Fruit fly (Drosophila melanogaster) whole organism, embryonic: ENCODE results near the gene CG3078.
A peak's percentile ranks its signal among the peaks of the same experiment; 100 is the strongest.

Experiments used
- BEAF-32 ChIP-seq: fragments of 200-800 bp; sonication (Bioruptor generic); optimal IDR thresholded peaks from 3 replicates; lab custom pipeline; 2017; ENCODE audit warnings: missing biosample characterization, missing genetic modification characterization, mild to moderate bottlenecking, moderate library complexity, missing genetic modification reagents
- CG11398 ChIP-seq: fragments of 200-800 bp; sonication (Bioruptor generic); optimal IDR thresholded peaks from 2 replicates; lab custom pipeline; 2016; ENCODE audit warnings: missing biosample characterization, missing genetic modification characterization
- CG12236 ChIP-seq: fragments of 200-800 bp; sonication (Bioruptor generic); optimal IDR thresholded peaks from 2 replicates; lab custom pipeline; 2016; ENCODE audit warnings: missing biosample characterization, missing genetic modification characterization
- CG13424 ChIP-seq: fragments of 200-800 bp; sonication (Bioruptor generic); optimal IDR thresholded peaks from 2 replicates; lab custom pipeline; 2019; ENCODE audit warnings: missing biosample characterization, mild to moderate bottlenecking, missing genetic modification characterization, moderate library complexity
- CG13894 ChIP-seq: fragments of 200-800 bp; sonication (Bioruptor generic); optimal IDR thresholded peaks from 3 replicates; lab custom pipeline; 2018; ENCODE audit warnings: missing biosample characterization, mild to moderate bottlenecking, missing genetic modification characterization, moderate library complexity
- CG15601 ChIP-seq: fragments of 200-800 bp; sonication (Bioruptor generic); optimal IDR thresholded peaks from 3 replicates; lab custom pipeline; 2019; ENCODE audit warnings: missing biosample characterization, mild to moderate bottlenecking, missing genetic modification characterization, moderate library complexity
- CG17361 ChIP-seq: fragments of 200-800 bp; sonication (Bioruptor generic); IDR thresholded peaks from 3 replicates; pipeline ENCODE4 v1.3.6; 2022; ENCODE audit warnings: missing biosample characterization, missing genetic modification characterization
- CG17612 ChIP-seq: fragments of 200-800 bp; sonication (Bioruptor generic); IDR thresholded peaks from 2 replicates; pipeline ENCODE4 v1.3.6; 2022; ENCODE audit warnings: missing biosample characterization, missing genetic modification characterization
- CG18011 ChIP-seq: fragments of 200-800 bp; sonication (Bioruptor generic); optimal IDR thresholded peaks from 2 replicates; lab custom pipeline; 2017; ENCODE audit warnings: missing biosample characterization, missing genetic modification characterization, mild to moderate bottlenecking, moderate library complexity, missing genotype
- CG18764 ChIP-seq: fragments of 200-800 bp; sonication (Bioruptor generic); optimal IDR thresholded peaks from 3 replicates; lab custom pipeline; 2016; ENCODE audit warnings: missing biosample characterization, missing genetic modification characterization
- CG2678 ChIP-seq: fragments of 200-800 bp; sonication (Bioruptor generic); optimal IDR thresholded peaks from 3 replicates; lab custom pipeline; 2019; ENCODE audit warnings: missing biosample characterization, mild to moderate bottlenecking, missing genetic modification characterization, moderate library complexity
- CG2712 ChIP-seq: fragments of 200-800 bp; optimal IDR thresholded peaks from 3 replicates; lab custom pipeline; 2019; ENCODE audit warnings: missing biosample characterization, mild to moderate bottlenecking, missing genetic modification characterization, moderate library complexity
- CG30020 ChIP-seq: fragments of 200-800 bp; optimal IDR thresholded peaks from 2 replicates; lab custom pipeline; 2019; ENCODE audit warnings: missing biosample characterization, mild to moderate bottlenecking, missing genetic modification characterization, moderate library complexity
- CG3163 ChIP-seq: fragments of 200-800 bp; sonication (Bioruptor generic); optimal IDR thresholded peaks from 3 replicates; lab custom pipeline; 2016; ENCODE audit warnings: missing biosample characterization, missing genetic modification characterization
- CG4328 ChIP-seq: fragments of 200-800 bp; sonication (Bioruptor generic); optimal IDR thresholded peaks from 3 replicates; lab custom pipeline; 2017; ENCODE audit warnings: missing biosample characterization, missing genetic modification reagents, missing genetic modification characterization
- CG4854 ChIP-seq: fragments of 200-800 bp; sonication (Bioruptor generic); optimal IDR thresholded peaks from 2 replicates; lab custom pipeline; 2016; ENCODE audit warnings: missing biosample characterization, missing genetic modification characterization, inconsistent platforms
- CG5953 ChIP-seq: fragments of 200-800 bp; sonication (Bioruptor generic); IDR thresholded peaks from 2 replicates; pipeline ENCODE4 v1.3.6; 2022; ENCODE audit warnings: missing biosample characterization, missing genetic modification characterization
- CG6254 ChIP-seq: fragments of 200-800 bp; sonication (Bioruptor generic); optimal IDR thresholded peaks from 3 replicates; lab custom pipeline; 2017; ENCODE audit warnings: mild to moderate bottlenecking, missing biosample characterization, missing genetic modification reagents, missing genetic modification characterization
- CG7372 ChIP-seq: fragments of 200-800 bp; sonication (Bioruptor generic); IDR thresholded peaks from 2 replicates; pipeline ENCODE4 v1.3.6; 2022; ENCODE audit warnings: missing biosample characterization, missing genetic modification characterization
- CG8089 ChIP-seq: fragments of 200-800 bp; sonication (Bioruptor generic); optimal IDR thresholded peaks from 3 replicates; lab custom pipeline; 2016; ENCODE audit warnings: missing biosample characterization, missing genetic modification characterization
- CG9727 ChIP-seq: fragments of 200-800 bp; sonication (Bioruptor generic); optimal IDR thresholded peaks from 3 replicates; lab custom pipeline; 2017; ENCODE audit warnings: missing biosample characterization, mild to moderate bottlenecking, missing genetic modification characterization
- CHES-1-like ChIP-seq: fragments of 200-800 bp; sonication (Bioruptor generic); optimal IDR thresholded peaks from 2 replicates; lab custom pipeline; 2016; ENCODE audit warnings: missing biosample characterization, missing genetic modification characterization
- CrebB ChIP-seq: fragments of 200-800 bp; sonication (Bioruptor generic); optimal IDR thresholded peaks from 3 replicates; lab custom pipeline; 2018; ENCODE audit warnings: missing biosample characterization, mild to moderate bottlenecking, missing genetic modification characterization
- Dip3 ChIP-seq: fragments of 200-800 bp; sonication (Bioruptor generic); optimal IDR thresholded peaks from 3 replicates; lab custom pipeline; 2016; ENCODE audit warnings: missing biosample characterization, missing genetic modification characterization
- HLHmδ ChIP-seq: fragments of 200-800 bp; sonication (Bioruptor generic); optimal IDR thresholded peaks from 2 replicates; lab custom pipeline; 2018; ENCODE audit warnings: missing biosample characterization, mild to moderate bottlenecking, missing genetic modification characterization, moderate library complexity
- Hsf ChIP-seq: fragments of 200-800 bp; sonication (Bioruptor generic); optimal IDR thresholded peaks from 3 replicates; lab custom pipeline; 2016; ENCODE audit warnings: missing biosample characterization, missing genetic modification characterization
- MESR4 ChIP-seq: fragments of 200-800 bp; sonication (Bioruptor generic); optimal IDR thresholded peaks from 2 replicates; lab custom pipeline; 2018; ENCODE audit warnings: missing biosample characterization, mild to moderate bottlenecking, missing genetic modification characterization, moderate library complexity
- NFAT ChIP-seq: fragments of 200-800 bp; sonication (Bioruptor generic); IDR thresholded peaks from 2 replicates; pipeline ENCODE4 v1.3.6; 2022; ENCODE audit warnings: missing biosample characterization, missing genetic modification characterization
- corto ChIP-seq: fragments of 200-800 bp; sonication (Bioruptor generic); optimal IDR thresholded peaks from 2 replicates; lab custom pipeline; 2016; ENCODE audit warnings: missing biosample characterization, mild to moderate bottlenecking, missing genetic modification characterization, moderate library complexity
- fd3F ChIP-seq: fragments of 200-800 bp; sonication (Bioruptor generic); optimal IDR thresholded peaks from 2 replicates; lab custom pipeline; 2018; ENCODE audit warnings: missing biosample characterization, mild to moderate bottlenecking, missing genetic modification characterization, moderate library complexity
- fu2 ChIP-seq: fragments of 200-800 bp; sonication (Bioruptor generic); optimal IDR thresholded peaks from 2 replicates; lab custom pipeline; 2016; ENCODE audit warnings: missing biosample characterization, missing genetic modification characterization
- gcm2 ChIP-seq: fragments of 200-800 bp; sonication (Bioruptor generic); optimal IDR thresholded peaks from 2 replicates; lab custom pipeline; 2016; ENCODE audit warnings: missing biosample characterization, missing genetic modification characterization
- gro ChIP-seq: fragments of 200-800 bp; sonication (Bioruptor generic); optimal IDR thresholded peaks from 2 replicates; lab custom pipeline; 2016; ENCODE audit warnings: missing biosample characterization, missing genetic modification characterization
- jigr1 ChIP-seq: fragments of 200-800 bp; sonication (Bioruptor generic); IDR thresholded peaks from 3 replicates; pipeline ENCODE4 v1.3.6; 2022; ENCODE audit warnings: missing biosample characterization, missing genetic modification characterization
- kni ChIP-seq: fragments of 200-800 bp; sonication (Bioruptor generic); optimal IDR thresholded peaks from 3 replicates; lab custom pipeline; 2017; ENCODE audit warnings: mild to moderate bottlenecking, missing biosample characterization, missing genetic modification reagents, missing genetic modification characterization
- lbe ChIP-seq: fragments of 200-800 bp; sonication (Bioruptor generic); optimal IDR thresholded peaks from 2 replicates; lab custom pipeline; 2016; ENCODE audit warnings: missing biosample characterization, mild to moderate bottlenecking, missing genetic modification characterization
- lov ChIP-seq, 2 experiments: fragments of 200-800 bp in 1 of 2; fragments of >200 bp in 1 of 2; sonication (Bioruptor generic) in 1 of 2; IDR thresholded peaks in 1 of 2; optimal IDR thresholded peaks in 1 of 2; 2 replicates in 1 of 2; 3 replicates in 1 of 2; pipeline versions ENCODE4 v1.3.6 to Lab custom; 2017 to 2022; ENCODE audit warnings: missing biosample characterization in 1 of 2, missing genetic modification characterization in 1 of 2
- nom ChIP-seq: fragments of 200-800 bp; sonication (Bioruptor generic); optimal IDR thresholded peaks from 2 replicates; lab custom pipeline; 2017; ENCODE audit warnings: missing biosample characterization, missing genetic modification characterization, mild to moderate bottlenecking, moderate library complexity, missing genetic modification reagents
- pan ChIP-seq, 4 experiments: fragments of >200 bp in 3 of 4; fragments of 200-800 bp in 1 of 4; sonication (Bioruptor generic) in 1 of 4; optimal IDR thresholded peaks in 3 of 4; IDR thresholded peaks in 1 of 4; 2 replicates each; pipeline versions ENCODE4 v1.3.6 to Lab custom; 2017 to 2022; ENCODE audit warnings: missing biosample characterization in 2 of 4, missing genetic modification characterization in 2 of 4, mixed read lengths in 1 of 4
- pum ChIP-seq: fragments of 200-800 bp; sonication (Bioruptor generic); optimal IDR thresholded peaks from 2 replicates; lab custom pipeline; 2016; ENCODE audit warnings: missing biosample characterization, missing genetic modification characterization
- salm ChIP-seq: fragments of 200-800 bp; sonication (Bioruptor generic); optimal IDR thresholded peaks from 2 replicates; lab custom pipeline; 2018; ENCODE audit warnings: missing biosample characterization, mild to moderate bottlenecking, missing genetic modification characterization
- schlank ChIP-seq: fragments of 200-800 bp; sonication (Bioruptor generic); optimal IDR thresholded peaks from 2 replicates; lab custom pipeline; 2018; ENCODE audit warnings: missing biosample characterization, mild to moderate bottlenecking, missing genetic modification characterization
- shn ChIP-seq: fragments of 200-800 bp; sonication (Bioruptor generic); optimal IDR thresholded peaks from 3 replicates; lab custom pipeline; 2016; ENCODE audit warnings: missing biosample characterization, missing genetic modification characterization
- sug ChIP-seq: fragments of 200-800 bp; optimal IDR thresholded peaks from 2 replicates; lab custom pipeline; 2019; ENCODE audit warnings: missing biosample characterization, mild to moderate bottlenecking, missing genetic modification characterization, moderate library complexity
- vfl ChIP-seq: fragments of 200-800 bp; sonication (Bioruptor generic); optimal IDR thresholded peaks from 2 replicates; lab custom pipeline; 2016; ENCODE audit warnings: missing biosample characterization, missing genetic modification characterization
- zen2 ChIP-seq: fragments of 200-800 bp; sonication (Bioruptor generic); IDR thresholded peaks from 3 replicates; pipeline ENCODE4 v1.3.6; 2022; ENCODE audit warnings: missing biosample characterization, missing genetic modification characterization; ENCODE audit not compliant: partially characterized antibody
- zfh1 ChIP-seq: fragments of 200-800 bp; sonication (Bioruptor generic); IDR thresholded peaks from 3 replicates; pipeline ENCODE4 v1.3.6; 2022; ENCODE audit warnings: missing biosample characterization, missing genetic modification characterization

The CG3078 gene

dm6 chrX:2294474-2295434 lies 35.1 kb upstream of the CG3078 start (continued):
- TF ChIP-seq CG13894 (tag; lab: Kevin White, UChicago) = no peak
- peak; percentile 27 for TF ChIP-seq CG8089 (GFP tag; lab: Kevin White, UChicago)
- TF ChIP-seq CrebB (tag; lab: Kevin White, UChicago) = no peak
- TF ChIP-seq BEAF-32 = no peak
- TF ChIP-seq sug (tag; lab: Kevin White, UChicago) = no peak
- no peak for TF ChIP-seq schlank (tag; lab: Kevin White, UChicago)
- no peak for TF ChIP-seq nom
- TF ChIP-seq CG6254 (GFP tag; lab: Kevin White, UChicago) = peak; percentile 43
- no peak for TF ChIP-seq HLHmδ
- no peak for TF ChIP-seq jigr1
- TF ChIP-seq CG7372 (GFP tag; lab: Robert Waterston, UW) = no peak
- no peak for TF ChIP-seq shn (GFP tag; lab: Kevin White, UChicago)
- no peak for TF ChIP-seq gcm2
- TF ChIP-seq CG2678 (tag; lab: Kevin White, UChicago) = peak; percentile 21
- peak; percentile 47; the same call in 1 of the 3 replicates for TF ChIP-seq zfh1 (GFP tag; lab: Robert Waterston, UW)
- TF ChIP-seq CG9727 = no peak
- no peak for TF ChIP-seq zen2 (GFP tag; lab: Robert Waterston, UW)
- peak; percentile 45 for TF ChIP-seq CG4328 (GFP tag; lab: Kevin White, UChicago)
- TF ChIP-seq CG2712 (tag; lab: Kevin White, UChicago) = no peak
- TF ChIP-seq kni = no peak
- TF ChIP-seq MESR4 (GFP tag; lab: Kevin White, UChicago) = no peak
- no peak for TF ChIP-seq CG4854 (GFP tag; lab: Kevin White, UChicago)
- no peak for TF ChIP-seq CG30020 (tag; lab: Kevin White, UChicago)
- TF ChIP-seq fu2 = no peak
- no peak for TF ChIP-seq CG17612
- TF ChIP-seq pan (optimal IDR thresholded peaks at IDR 0.05; lab: Kevin White, UChicago) = no peak
- peak in 1 of 2 experiments; percentile 10 for TF ChIP-seq pan (GFP tag; optimal IDR thresholded peaks at IDR 0.05 in 1 of 2, IDR thresholded peaks at IDR 0.05 in 1 of 2)
- no peak for TF ChIP-seq pum (GFP tag; lab: Kevin White, UChicago)
- TF ChIP-seq gro (GFP tag; lab: Kevin White, UChicago) = no peak
- TF ChIP-seq Hsf (GFP tag; lab: Kevin White, UChicago) = no peak
- no peak for TF ChIP-seq Dip3 (GFP tag; lab: Kevin White, UChicago)
- TF ChIP-seq vfl (GFP tag; lab: Kevin White, UChicago) = no peak
- TF ChIP-seq lov (optimal IDR thresholded peaks at IDR 0.05; lab: Kevin White, UChicago) = no peak
- TF ChIP-seq lov (GFP tag; IDR thresholded peaks at IDR 0.05; lab: Robert Waterston, UW) = 0 out of 3 replicates have a peak, but pooled peaks have one; percentile 30
- no peak for TF ChIP-seq salm
- TF ChIP-seq CG18764 = no peak
- no peak for TF ChIP-seq CG18011 (GFP tag; lab: Kevin White, UChicago)
- TF ChIP-seq CG11398 (GFP tag; lab: Kevin White, UChicago) = peak; percentile 9
- TF ChIP-seq CHES-1-like (GFP tag; lab: Kevin White, UChicago) = no peak
- TF ChIP-seq CG3163 (GFP tag; lab: Kevin White, UChicago) = peak; percentile 69
- TF ChIP-seq fd3F (GFP tag; lab: Kevin White, UChicago) = no peak
- 0 out of 2 replicates have a peak, but pooled peaks have one; percentile 8 for TF ChIP-seq CG5953 (GFP tag; lab: Robert Waterston, UW)
- TF ChIP-seq CG13424 (tag; lab: Kevin White, UChicago) = no peak
- TF ChIP-seq corto (GFP tag; lab: Kevin White, UChicago) = no peak
- TF ChIP-seq NFAT (GFP tag; lab: Robert Waterston, UW) = no peak
- TF ChIP-seq lbe (GFP tag; lab: Kevin White, UChicago) = peak; percentile 40
- no peak for TF ChIP-seq CG17361 (GFP tag; lab: Robert Waterston, UW)
- peak; percentile 7 for TF ChIP-seq CG15601 (tag; lab: Kevin White, UChicago)
- TF ChIP-seq CG12236 (GFP tag; lab: Kevin White, UChicago) = peak; percentile 20
